Fruit fly (Drosophila melanogaster): ENCODE measurements around the gene sbm.

The sbm gene

dm6 chrX:14634696-14635095 lies 32.3 kb upstream of the sbm start (continued):
- no peak for TF ChIP-seq CG16779 (GFP tag; IDR thresholded peaks at IDR 0.05)
- no peak for TF ChIP-seq D19B (GFP tag; optimal IDR thresholded peaks at IDR 0.05)
- no peak for TF ChIP-seq CG6654 (GFP tag; optimal IDR thresholded peaks at IDR 0.05)
- TF ChIP-seq CG32767 (GFP tag; IDR thresholded peaks at IDR 0.05) = no peak; the same call in 1 of the 2 replicates
- no peak for TF ChIP-seq CG7786 (GFP tag; optimal IDR thresholded peaks at IDR 0.05)
- TF ChIP-seq CG32532 (GFP tag; IDR thresholded peaks at IDR 0.05) = no peak
- TF ChIP-seq Lpt (GFP tag; optimal IDR thresholded peaks at IDR 0.05) = no peak
- no peak for TF ChIP-seq hb (GFP tag; IDR thresholded peaks at IDR 0.05; ENCODE audit: partially characterized antibody)
- TF ChIP-seq CG1233 (GFP tag; optimal IDR thresholded peaks at IDR 0.05) = no peak
- peak; percentile 42 for TF ChIP-seq fd3F (GFP tag; optimal IDR thresholded peaks at IDR 0.05)
- TF ChIP-seq chn (GFP tag; optimal IDR thresholded peaks at IDR 0.05) = no peak
- TF ChIP-seq Nf-YA (GFP tag; IDR thresholded peaks at IDR 0.05) = peak; percentile 35; the same call in 1 of the 2 replicates
- no peak for TF ChIP-seq CG7987 (GFP tag; optimal IDR thresholded peaks at IDR 0.05)
- peak; percentile 18 for TF ChIP-seq CG8359 (GFP tag; optimal IDR thresholded peaks at IDR 0.05; ENCODE audit: borderline replicate concordance)
- TF ChIP-seq ham (GFP tag; IDR thresholded peaks at IDR 0.05) = no peak
- no peak for TF ChIP-seq Mad (GFP tag; optimal IDR thresholded peaks at IDR 0.05)
- no peak for TF ChIP-seq CG12236 (GFP tag; optimal IDR thresholded peaks at IDR 0.05)
- no peak for TF ChIP-seq Myb (GFP tag; optimal IDR thresholded peaks at IDR 0.05)
- TF ChIP-seq rib (GFP tag; IDR thresholded peaks at IDR 0.05) = no peak
- TF ChIP-seq Fer1 (GFP tag; optimal IDR thresholded peaks at IDR 0.05) = peak; percentile 5
- TF ChIP-seq ato (GFP tag; IDR thresholded peaks at IDR 0.05; ENCODE audit: partially characterized antibody) = no peak
- no peak for TF ChIP-seq HLH4C (GFP tag; IDR thresholded peaks at IDR 0.05; ENCODE audit: partially characterized antibody)
- peak; percentile 59 for TF ChIP-seq oc (tag; optimal IDR thresholded peaks at IDR 0.05)
- no peak for TF ChIP-seq CG12071 (GFP tag; optimal IDR thresholded peaks at IDR 0.05)
- TF ChIP-seq kay (GFP tag; optimal IDR thresholded peaks at IDR 0.05) = no peak
- TF ChIP-seq CG11398 (GFP tag; optimal IDR thresholded peaks at IDR 0.05) = no peak
- no peak for TF ChIP-seq CG12299 (tag; optimal IDR thresholded peaks at IDR 0.05)
- TF ChIP-seq esg (GFP tag; conservative IDR thresholded peaks at IDR 0.05) = peak; percentile 39
- TF ChIP-seq CG13123 (GFP tag; optimal IDR thresholded peaks at IDR 0.05) = no peak
- peak in 1 of 2 experiments; percentile 12 for TF ChIP-seq dpn (GFP tag; optimal IDR thresholded peaks at IDR 0.05)
- no peak for TF ChIP-seq mld (GFP tag; IDR thresholded peaks at IDR 0.05; ENCODE audit: partially characterized antibody)
- peak; percentile 50 for TF ChIP-seq ATbp (GFP tag; optimal IDR thresholded peaks at IDR 0.05)
- TF ChIP-seq ttk (GFP tag; IDR thresholded peaks at IDR 0.05) = peak; percentile 20; the same call in 1 of the 2 replicates
- TF ChIP-seq az2 (GFP tag; optimal IDR thresholded peaks at IDR 0.05) = peak; percentile 29
- TF ChIP-seq Taf1 (GFP tag; IDR thresholded peaks at IDR 0.05) = no peak
- no peak for TF ChIP-seq disco-r (GFP tag; optimal IDR thresholded peaks at IDR 0.05)
- TF ChIP-seq Dfd (GFP tag; optimal IDR thresholded peaks at IDR 0.05) = no peak
- TF ChIP-seq D19A (tag; optimal IDR thresholded peaks at IDR 0.05) = peak; percentile 88
- TF ChIP-seq sens (GFP tag) = peak; percentile 56
- peak; percentile 48 for TF ChIP-seq CG14441 (GFP tag; IDR thresholded peaks at IDR 0.05)
- no peak for TF ChIP-seq Sry-β (GFP tag; optimal IDR thresholded peaks at IDR 0.05)
- TF ChIP-seq Awh (GFP tag; IDR thresholded peaks at IDR 0.05) = 0 out of 2 replicates have a peak, but pooled peaks have one; percentile 37
- TF ChIP-seq CG6254 (GFP tag; optimal IDR thresholded peaks at IDR 0.05) = no peak
- TF ChIP-seq CG10267 (tag; optimal IDR thresholded peaks at IDR 0.05) = peak; percentile 40
- no peak for TF ChIP-seq en (GFP tag; optimal IDR thresholded peaks at IDR 0.05)
- TF ChIP-seq BEAF-32 (GFP tag; optimal IDR thresholded peaks at IDR 0.05) = no peak
- TF ChIP-seq CG16815 (GFP tag; optimal IDR thresholded peaks at IDR 0.05) = no peak
- TF ChIP-seq Camta (GFP tag; optimal IDR thresholded peaks at IDR 0.05) = no peak
- peak in 1 of 2 experiments; percentile 27 for TF ChIP-seq chif (GFP tag; optimal IDR thresholded peaks at IDR 0.05)
- TF ChIP-seq tna (GFP tag; IDR thresholded peaks at IDR 0.05; ENCODE audit: partially characterized antibody) = no peak
- no peak for TF ChIP-seq gcm (GFP tag; optimal IDR thresholded peaks at IDR 0.05)
